Worm (Caenorhabditis elegans) whole organism, early embryonic: Measurements from ENCODE around the gene bath-4.

Experiments used
- F13C5.2 ChIP-seq: sonication (generic microtip); optimal IDR thresholded peaks from 2 replicates; lab custom pipeline; 2017; ENCODE audit warnings: mild to moderate bottlenecking, missing genetic modification characterization, inconsistent platforms, missing compliant biosample characterization
- aly-1 ChIP-seq: sonication (generic microtip); optimal IDR thresholded peaks from 2 replicates; lab custom pipeline; 2016; ENCODE audit warnings: missing genetic modification characterization, missing compliant biosample characterization
- ama-1 ChIP-seq: fragments of 150-350 bp; optimal IDR thresholded peaks from 2 replicates; lab custom pipeline; 2014
- ceh-13 ChIP-seq: fragments of 200-800 bp; sonication (Bioruptor generic); optimal IDR thresholded peaks from 2 replicates; lab custom pipeline; 2018; ENCODE audit warnings: mild to moderate bottlenecking, missing genetic modification characterization, missing compliant biosample characterization
- ceh-36 ChIP-seq: sonication (generic microtip); optimal IDR thresholded peaks from 2 replicates; lab custom pipeline; 2016; ENCODE audit warnings: missing genetic modification characterization, inconsistent platforms, missing compliant biosample characterization
- hmg-4 ChIP-seq: fragments of 200-800 bp; sonication (Bioruptor generic); optimal IDR thresholded peaks from 2 replicates; lab custom pipeline; 2018; ENCODE audit warnings: mild to moderate bottlenecking, missing genetic modification characterization, missing compliant biosample characterization
- hnd-1 ChIP-seq: sonication (generic microtip); optimal IDR thresholded peaks from 2 replicates; lab custom pipeline; 2016; ENCODE audit warnings: missing genetic modification characterization, missing compliant biosample characterization
- scrt-1 ChIP-seq: fragments of 200-800 bp; sonication (Bioruptor generic); IDR thresholded peaks from 2 replicates; pipeline ENCODE4 v1.3.6; 2022; ENCODE audit warnings: missing genetic modification characterization, missing compliant biosample characterization
- tbx-37 ChIP-seq: fragments of 200-800 bp; sonication (Bioruptor generic); conservative IDR thresholded peaks from 2 replicates; pipeline ENCODE4 v1.3.6; 2022; ENCODE audit warnings: missing genetic modification reagents, missing genetic modification characterization, missing compliant biosample characterization

ce11 chrII:1884635-1885034, 33.1 kb downstream of the bath-4 start, which contains the start of gene math-6:
- TF ChIP-seq ceh-36 (tag; lab: Kevin White, UChicago), result no peak
- TF ChIP-seq F13C5.2 (tag; lab: Kevin White, UChicago), result no peak
- TF ChIP-seq scrt-1 (GFP tag; lab: Robert Waterston, UW), result no peak
- no peak for TF ChIP-seq tbx-37 (GFP tag; lab: Robert Waterston, UW)
- no peak for TF ChIP-seq aly-1
- TF ChIP-seq ama-1 (lab: Kevin White, UChicago), result no peak
- TF ChIP-seq hnd-1 (tag; lab: Kevin White, UChicago), result no peak
- no peak for TF ChIP-seq ceh-13 (GFP tag; lab: Kevin White, UChicago)
- no peak for TF ChIP-seq hmg-4
